Worm (Caenorhabditis elegans): ENCODE measurements around the gene hst-3.1.
A peak's percentile ranks its signal among the peaks of the same experiment; 100 is the strongest.

DNA sequence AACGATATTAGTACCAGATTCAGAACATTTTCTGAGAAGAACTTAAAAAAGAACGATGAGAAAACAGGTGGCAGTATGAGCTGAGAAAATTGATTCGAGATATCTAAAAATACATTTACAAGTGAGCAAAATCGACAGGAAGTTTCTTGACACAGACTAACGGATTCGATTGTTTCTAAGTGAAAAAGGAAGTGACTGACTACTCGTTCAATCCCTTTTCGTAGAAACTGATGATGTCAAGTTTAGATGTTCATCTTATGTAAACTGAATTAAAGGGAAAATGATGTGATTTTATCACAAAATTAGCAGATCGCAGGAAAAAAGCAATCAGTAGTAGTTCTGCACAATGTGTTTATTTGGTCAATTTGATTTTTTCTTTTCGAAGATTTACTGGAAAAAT lies 3.9 kb downstream of the hst-3.1 start:
- no peak for TF ChIP-seq pqm-1 (tag; optimal IDR thresholded peaks at IDR 0.05)
- no peak for TF ChIP-seq hlh-17 (GFP tag; optimal IDR thresholded peaks at IDR 0.05; ENCODE audit: borderline replicate concordance)
- TF ChIP-seq fkh-10 (GFP tag; optimal IDR thresholded peaks at IDR 0.05), result peak; percentile 64
- TF ChIP-seq vab-15 (tag; optimal IDR thresholded peaks at IDR 0.05), result no peak
- no peak for TF ChIP-seq nhr-20 (tag; optimal IDR thresholded peaks at IDR 0.05)
- no peak for TF ChIP-seq nhr-19 (GFP tag; conservative IDR thresholded peaks at IDR 0.05)
- TF ChIP-seq ztf-11 (tag; optimal IDR thresholded peaks at IDR 0.05), result no peak
- TF ChIP-seq nhr-28 (tag; optimal IDR thresholded peaks at IDR 0.05), result no peak
- TF ChIP-seq ama-1 (optimal IDR thresholded peaks at IDR 0.05), result no peak
- TF ChIP-seq snpc-4 (tag; optimal IDR thresholded peaks at IDR 0.05), result no peak
- no peak for TF ChIP-seq elt-2 (tag; optimal IDR thresholded peaks at IDR 0.05)
- TF ChIP-seq nhr-12 (tag; optimal IDR thresholded peaks at IDR 0.05), result no peak
- TF ChIP-seq zag-1 (tag; optimal IDR thresholded peaks at IDR 0.05), result no peak
- TF ChIP-seq pag-3 (tag; optimal IDR thresholded peaks at IDR 0.05; ENCODE audit: borderline replicate concordance, insufficient read depth), result no peak

Measured in whole organism, L1 larva.